Fruit fly (Drosophila melanogaster) whole organism, pupa: ENCODE measurements around the gene pb.
A peak's percentile ranks its signal among the peaks of the same experiment; 100 is the strongest.

ENCODE experiments used
- CG10348 ChIP-seq: fragments of 200-800 bp; sonication (Bioruptor generic); IDR thresholded peaks from 2 replicates; pipeline ENCODE4 v1.3.6; 2022; ENCODE audit warnings: missing biosample characterization, missing genetic modification characterization
- CG12605 ChIP-seq: fragments of 200-800 bp; sonication (Bioruptor generic); IDR thresholded peaks from 2 replicates; pipeline ENCODE4 v1.3.6; 2022; ENCODE audit warnings: missing biosample characterization, missing genetic modification characterization
- CG13204 ChIP-seq: fragments of 200-800 bp; sonication (Bioruptor generic); optimal IDR thresholded peaks from 2 replicates; lab custom pipeline; 2018; ENCODE audit warnings: missing biosample characterization, mild to moderate bottlenecking, missing genetic modification characterization, moderate library complexity
- CG14655 ChIP-seq: fragments of 200-800 bp; sonication (Bioruptor generic); optimal IDR thresholded peaks from 3 replicates; lab custom pipeline; 2017; ENCODE audit warnings: mild to moderate bottlenecking, missing biosample characterization, missing genetic modification reagents, missing genetic modification characterization
- CG15710 ChIP-seq: fragments of 200-800 bp; sonication (Bioruptor generic); optimal IDR thresholded peaks from 2 replicates; lab custom pipeline; 2018; ENCODE audit warnings: missing biosample characterization, mild to moderate bottlenecking, missing genetic modification characterization, moderate library complexity
- CG17806 ChIP-seq: fragments of 200-800 bp; sonication (Bioruptor generic); optimal IDR thresholded peaks from 2 replicates; lab custom pipeline; 2018; ENCODE audit warnings: missing biosample characterization, mild to moderate bottlenecking, missing genetic modification characterization, moderate library complexity
- CG32121 ChIP-seq: fragments of 200-800 bp; sonication (Bioruptor generic); IDR thresholded peaks from 2 replicates; pipeline ENCODE4 v1.3.6; 2022; ENCODE audit warnings: missing biosample characterization, missing genetic modification characterization
- CG34367 ChIP-seq: fragments of 200-800 bp; sonication (Bioruptor generic); optimal IDR thresholded peaks from 2 replicates; lab custom pipeline; 2018; ENCODE audit warnings: missing biosample characterization, mild to moderate bottlenecking, missing genetic modification characterization
- CG4496 ChIP-seq: fragments of 200-800 bp; sonication (Bioruptor generic); IDR thresholded peaks from 3 replicates; pipeline ENCODE4 v1.3.6; 2022; ENCODE audit warnings: missing biosample characterization, missing genetic modification characterization
- CG8159 ChIP-seq: fragments of 200-800 bp; sonication (Bioruptor generic); optimal IDR thresholded peaks from 3 replicates; lab custom pipeline; 2018; ENCODE audit warnings: missing biosample characterization, mild to moderate bottlenecking, missing genetic modification characterization, moderate library complexity
- CG8301 ChIP-seq: fragments of 200-800 bp; sonication (Bioruptor generic); optimal IDR thresholded peaks from 2 replicates; lab custom pipeline; 2018; ENCODE audit warnings: missing biosample characterization, mild to moderate bottlenecking, missing genetic modification characterization
- CG9948 ChIP-seq: fragments of 200-800 bp; sonication (Bioruptor generic); optimal IDR thresholded peaks from 2 replicates; lab custom pipeline; 2018; ENCODE audit warnings: missing biosample characterization, mild to moderate bottlenecking, missing genetic modification characterization, moderate library complexity
- D1 ChIP-seq: fragments of 200-800 bp; sonication (Bioruptor generic); optimal IDR thresholded peaks from 2 replicates; lab custom pipeline; 2018; ENCODE audit warnings: missing biosample characterization, mild to moderate bottlenecking, missing genetic modification characterization, moderate library complexity
- EcR ChIP-seq: fragments of 200-800 bp; sonication (Bioruptor generic); optimal IDR thresholded peaks from 3 replicates; lab custom pipeline; 2019; ENCODE audit warnings: missing biosample characterization, missing genetic modification characterization, mild to moderate bottlenecking, moderate library complexity, missing genetic modification reagents
- Ets98B ChIP-seq: fragments of 200-800 bp; sonication (Bioruptor generic); IDR thresholded peaks from 2 replicates; pipeline ENCODE4 v1.3.6; 2022; ENCODE audit warnings: missing biosample characterization, missing genetic modification characterization
- Pif1A ChIP-seq: fragments of 200-800 bp; sonication (Bioruptor generic); optimal IDR thresholded peaks from 3 replicates; lab custom pipeline; 2016; ENCODE audit warnings: missing biosample characterization, missing genetic modification characterization
- Pif1B ChIP-seq: fragments of 200-800 bp; sonication (Bioruptor generic); optimal IDR thresholded peaks from 3 replicates; lab custom pipeline; 2016; ENCODE audit warnings: missing biosample characterization, missing genetic modification characterization
- Snoo ChIP-seq: fragments of 200-800 bp; sonication (Bioruptor generic); optimal IDR thresholded peaks from 3 replicates; lab custom pipeline; 2017; ENCODE audit warnings: missing biosample characterization, mild to moderate bottlenecking, missing genetic modification characterization, inconsistent platforms
- fd96Ca ChIP-seq: fragments of 200-800 bp; sonication (Bioruptor generic); IDR thresholded peaks from 3 replicates; pipeline ENCODE4 v1.3.6; 2022; ENCODE audit warnings: missing biosample characterization, missing genetic modification characterization
- gl ChIP-seq: fragments of 200-800 bp; sonication (Bioruptor generic); optimal IDR thresholded peaks from 2 replicates; lab custom pipeline; 2018; ENCODE audit warnings: missing biosample characterization, mild to moderate bottlenecking, missing genetic modification characterization
- rn ChIP-seq: fragments of 200-800 bp; sonication (Bioruptor generic); IDR thresholded peaks from 2 replicates; pipeline ENCODE4 v1.3.6; 2022; ENCODE audit warnings: missing biosample characterization, missing genetic modification characterization

Gene pb

dm6 chr3R:6754104-6754951 lies 12.5 kb upstream of the pb start, which contains the start of gene zen:
Gene zen (minus strand): TSS chr3R:6754194.
- TF ChIP-seq fd96Ca = no peak

DNA sequence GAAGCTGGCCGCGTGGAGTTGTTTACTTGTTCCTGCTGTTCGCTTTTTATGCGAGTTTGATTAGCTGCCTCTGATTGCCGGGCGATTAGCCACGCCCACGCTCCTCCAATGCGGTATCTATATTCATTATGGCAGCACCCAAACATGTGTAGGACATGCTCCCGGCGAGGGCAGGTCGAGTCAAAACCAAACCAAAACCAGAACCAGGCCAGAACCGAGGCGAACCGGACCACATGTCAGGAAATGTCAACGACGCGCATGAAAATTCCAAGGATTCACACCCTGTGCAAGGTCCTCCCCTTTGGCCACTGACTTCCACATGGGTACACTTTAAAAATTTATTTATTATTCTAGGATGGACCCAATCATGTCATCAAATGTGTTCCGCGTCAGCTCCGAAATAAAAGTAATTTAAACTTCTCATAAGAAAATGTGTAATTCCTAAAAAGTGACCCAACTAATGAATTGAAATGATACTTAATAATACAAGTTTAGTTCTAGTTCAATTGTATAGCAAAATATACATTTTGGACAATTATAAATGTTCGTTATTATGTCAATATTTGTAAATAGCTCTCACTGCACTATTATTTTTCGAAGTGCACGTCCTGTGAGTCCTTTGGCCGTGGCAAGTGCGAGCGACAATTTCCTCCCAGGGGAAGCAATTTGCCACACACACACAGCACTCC lies 9.7 kb upstream of the pb start:
- TF ChIP-seq CG10348 (no peak), CG15710 (tag; lab: Kevin White, UChicago) (no peak), CG8159 (tag; lab: Kevin White, UChicago) (no peak), CG4496 (GFP tag; lab: Robert Waterston, UW) (no peak), CG12605 (GFP tag; lab: Robert Waterston, UW) (no peak), Ets98B (GFP tag; lab: Robert Waterston, UW) (no peak), D1 (tag; lab: Kevin White, UChicago) (no peak), CG17806 (tag; lab: Kevin White, UChicago) (no peak)

- TF ChIP-seq CG34367 (tag; lab: Kevin White, UChicago) (no peak), D1 (tag; lab: Kevin White, UChicago) (no peak), rn (GFP tag; lab: Robert Waterston, UW) (no peak), CG13204 (GFP tag; lab: Kevin White, UChicago) (no peak)
Observed at dm6 chr3R:6747907-6748306, 6.0 kb upstream of the pb start, which contains the start of gene CG34297. Gene CG34297 (minus strand): TSS chr3R:6748007.

DNA sequence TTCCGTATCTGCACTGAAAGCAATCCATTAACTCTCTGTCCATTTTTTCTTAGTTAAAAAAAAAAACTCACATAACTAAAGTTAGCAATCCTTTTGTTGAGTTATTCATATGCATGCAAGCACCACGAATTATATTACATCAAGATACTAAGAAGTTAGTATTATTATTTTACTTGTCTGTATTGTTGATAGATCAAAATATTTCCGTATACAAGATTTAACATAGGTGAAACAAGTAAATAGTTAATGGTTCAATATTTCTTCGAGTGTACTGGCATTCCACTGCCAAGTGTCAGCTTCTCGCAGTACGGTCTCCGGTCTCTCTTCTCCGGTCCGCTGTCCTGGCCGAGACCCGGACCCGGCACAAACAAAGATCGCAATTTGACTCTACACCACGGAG lies 4.3 kb upstream of the pb start:
- TF ChIP-seq CG32121 (GFP tag; lab: Robert Waterston, UW) (no peak), CG10348 (no peak), CG13204 (GFP tag; lab: Kevin White, UChicago) (no peak), CG12605 (GFP tag; lab: Robert Waterston, UW) (no peak), CG9948 (tag; lab: Kevin White, UChicago) (no peak), Pif1A (GFP tag; lab: Kevin White, UChicago) (no peak)

DNA sequence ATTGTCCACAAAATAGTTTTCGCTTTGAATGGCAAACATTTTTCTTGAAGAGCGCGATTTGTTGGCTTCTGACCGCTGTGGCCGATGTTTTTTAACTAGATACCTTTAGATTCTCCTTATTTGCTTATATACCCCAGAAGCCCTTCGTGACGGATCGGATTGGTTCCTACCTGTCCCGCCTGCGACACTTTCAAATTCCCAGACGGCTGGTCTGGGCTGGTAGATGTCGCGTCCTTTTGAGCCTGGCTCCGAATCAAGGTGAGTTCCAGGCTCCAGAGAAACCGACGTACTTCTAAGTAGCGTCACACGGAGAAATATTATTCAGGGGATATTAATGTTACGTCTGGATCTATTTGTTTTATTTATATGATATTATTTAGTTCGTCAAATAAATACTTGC lies 2.2 kb upstream of the pb start, which contains the start of gene zen2:
zen2 (minus strand) TSS at position 101 of the 400 bp plus-strand sequence.
- TF ChIP-seq Pif1B (GFP tag; lab: Kevin White, UChicago) (no peak), CG13204 (GFP tag; lab: Kevin White, UChicago) (no peak), EcR (GFP tag; lab: Kevin White, UChicago) (no peak), CG8301 (tag; lab: Kevin White, UChicago) (no peak), CG8159 (tag; lab: Kevin White, UChicago) (no peak), Pif1A (GFP tag; lab: Kevin White, UChicago) (no peak), Ets98B (GFP tag; lab: Robert Waterston, UW) (no peak), CG17806 (tag; lab: Kevin White, UChicago) (no peak), gl (no peak), CG4496 (GFP tag; lab: Robert Waterston, UW) (no peak), CG9948 (tag; lab: Kevin White, UChicago) (no peak)

DNA sequence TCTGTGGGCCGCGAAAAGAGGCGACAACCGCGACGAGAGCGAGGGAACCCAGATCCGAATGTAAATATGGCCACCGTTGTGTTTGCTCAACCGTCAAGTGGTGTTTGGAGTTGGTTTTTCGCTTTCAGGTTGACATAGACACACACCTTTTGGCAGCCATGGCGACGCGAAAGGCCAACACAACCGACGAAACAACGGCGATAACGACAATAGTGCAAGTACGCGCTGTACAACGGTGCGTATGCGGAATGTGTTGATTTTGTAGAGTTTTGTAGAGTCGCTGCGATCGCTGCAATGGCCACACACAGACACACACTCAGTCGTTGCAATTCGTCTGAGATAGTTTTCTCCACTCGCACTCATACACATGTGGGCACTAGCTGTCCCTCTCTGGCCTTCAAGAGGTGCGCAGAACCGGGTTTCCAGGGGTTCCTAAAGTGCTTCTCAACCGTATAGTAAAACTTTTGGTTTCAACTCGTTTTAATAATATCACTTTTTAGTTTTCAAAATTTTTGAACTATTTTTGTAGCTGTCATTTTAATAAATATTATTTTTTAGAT lies 383 bp downstream of the pb start:
- TF ChIP-seq Snoo (tag; lab: Kevin White, UChicago) (no peak), CG34367 (tag; lab: Kevin White, UChicago) (no peak), CG17806 (tag; lab: Kevin White, UChicago) (no peak), CG15710 (tag; lab: Kevin White, UChicago) (no peak), fd96Ca (0 out of 3 replicates have a peak, but pooled peaks have one; percentile 53), rn (GFP tag; lab: Robert Waterston, UW) (no peak)
- TF ChIP-seq, all 21 proteins: peak for 1

DNA sequence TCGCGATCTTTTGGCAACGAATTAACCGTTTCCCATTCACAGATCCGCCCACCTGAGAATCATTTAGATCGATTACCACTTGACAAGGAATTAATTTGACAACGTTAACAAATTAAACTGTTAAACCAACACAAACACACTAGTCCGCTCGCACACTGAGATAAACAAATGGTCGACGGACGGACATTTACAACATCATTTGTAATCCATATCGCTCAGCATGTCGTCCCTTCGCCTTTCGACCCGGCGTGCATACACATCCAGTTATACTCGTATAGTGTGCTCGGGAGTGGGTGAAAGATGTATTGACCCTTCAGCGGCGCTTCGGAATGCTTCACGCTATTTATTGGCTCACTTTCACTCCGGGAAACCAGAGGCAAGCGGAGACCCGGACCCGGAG lies 6.1 kb downstream of the pb start:
- no peak for TF ChIP-seq fd96Ca
- TF ChIP-seq EcR (GFP tag; lab: Kevin White, UChicago) = no peak
- TF ChIP-seq Ets98B (GFP tag; lab: Robert Waterston, UW) = no peak
- no peak for TF ChIP-seq CG15710 (tag; lab: Kevin White, UChicago)
- TF ChIP-seq CG17806 (tag; lab: Kevin White, UChicago) = no peak
- TF ChIP-seq Pif1B (GFP tag; lab: Kevin White, UChicago) = no peak
- no peak for TF ChIP-seq CG34367 (tag; lab: Kevin White, UChicago)
- TF ChIP-seq CG14655 (GFP tag; lab: Kevin White, UChicago) = no peak
